Worm (Caenorhabditis elegans) whole organism, early embryonic: ENCODE measurements around the gene ttr-38.

Experiments
- B0310.2 ChIP-seq: sonication (generic microtip); optimal IDR thresholded peaks from 2 replicates; lab custom pipeline; 2016; ENCODE audit warnings: mild to moderate bottlenecking, missing genetic modification characterization, missing compliant biosample characterization
- F13C5.2 ChIP-seq: sonication (generic microtip); optimal IDR thresholded peaks from 2 replicates; lab custom pipeline; 2017; ENCODE audit warnings: mild to moderate bottlenecking, missing genetic modification characterization, inconsistent platforms, missing compliant biosample characterization
- ceh-36 ChIP-seq: sonication (generic microtip); optimal IDR thresholded peaks from 2 replicates; lab custom pipeline; 2016; ENCODE audit warnings: missing genetic modification characterization, inconsistent platforms, missing compliant biosample characterization
- ets-7 ChIP-seq: sonication (generic microtip); optimal IDR thresholded peaks from 2 replicates; lab custom pipeline; 2016; ENCODE audit warnings: missing genotype, missing genetic modification characterization, missing compliant biosample characterization
- flt-1 ChIP-seq: fragments of 200-800 bp; sonication (Bioruptor generic); IDR thresholded peaks from 2 replicates; pipeline ENCODE4 v1.3.6; 2022; ENCODE audit warnings: missing genetic modification characterization, missing compliant biosample characterization
- hnd-1 ChIP-seq: sonication (generic microtip); optimal IDR thresholded peaks from 2 replicates; lab custom pipeline; 2016; ENCODE audit warnings: missing genetic modification characterization, missing compliant biosample characterization
- pes-1 ChIP-seq: fragments of 200-800 bp; sonication (Bioruptor generic); IDR thresholded peaks from 2 replicates; pipeline ENCODE4 v1.3.6; 2022; ENCODE audit warnings: missing genetic modification reagents, missing genetic modification characterization, missing compliant biosample characterization
- sea-1 ChIP-seq: fragments of 200-800 bp; sonication (Bioruptor generic); conservative IDR thresholded peaks from 2 replicates; pipeline ENCODE4 v1.3.6; 2022; ENCODE audit warnings: missing genetic modification characterization, missing compliant biosample characterization

- TF ChIP-seq pes-1 (GFP tag; lab: Robert Waterston, UW), result no peak
- TF ChIP-seq sea-1 (GFP tag; lab: Robert Waterston, UW), result no peak
- no peak for TF ChIP-seq F13C5.2 (tag; lab: Kevin White, UChicago)
- TF ChIP-seq B0310.2 (tag; lab: Kevin White, UChicago), result no peak
- TF ChIP-seq ceh-36 (tag; lab: Kevin White, UChicago), result no peak
- no peak for TF ChIP-seq flt-1 (GFP tag; lab: Robert Waterston, UW)
- TF ChIP-seq hnd-1 (tag; lab: Kevin White, UChicago), result no peak
- no peak for TF ChIP-seq ets-7 (tag; lab: Kevin White, UChicago)
Measured at ce11 chrX:9271886-9272285, 42.4 kb downstream of the ttr-38 start.
